Worm (Caenorhabditis elegans): ENCODE data around the gene C12D12.1.

ce11 chrX:3479950-3480349 lies 19.1 kb upstream of the C12D12.1 start, which contains the start of gene wrt-6:
- TF ChIP-seq snpc-4 (tag; optimal IDR thresholded peaks at IDR 0.05) = no peak
- no peak for TF ChIP-seq mml-1 (tag; optimal IDR thresholded peaks at IDR 0.05)
- no peak for TF ChIP-seq jun-1 (tag; optimal IDR thresholded peaks at IDR 0.05)

All from whole organism, L3 larva.